Worm (Caenorhabditis elegans) whole organism, L4 larva: ENCODE results near the gene gex-4.

Source experiments
- hlh-30 ChIP-seq: sonication (generic microtip); optimal IDR thresholded peaks from 2 replicates; lab custom pipeline; 2017; ENCODE audit warnings: antibody characterized with exemption, mild to moderate bottlenecking, missing genetic modification characterization, missing compliant biosample characterization; ENCODE audit not compliant: insufficient read depth
- set-16 ChIP-seq: fragments of 200-800 bp; sonication (Bioruptor generic); IDR thresholded peaks from 2 replicates; pipeline ENCODE4 v1.3.6; 2022; ENCODE audit warnings: missing genetic modification reagents, missing genetic modification characterization, missing compliant biosample characterization

Gene gex-4

DNA sequence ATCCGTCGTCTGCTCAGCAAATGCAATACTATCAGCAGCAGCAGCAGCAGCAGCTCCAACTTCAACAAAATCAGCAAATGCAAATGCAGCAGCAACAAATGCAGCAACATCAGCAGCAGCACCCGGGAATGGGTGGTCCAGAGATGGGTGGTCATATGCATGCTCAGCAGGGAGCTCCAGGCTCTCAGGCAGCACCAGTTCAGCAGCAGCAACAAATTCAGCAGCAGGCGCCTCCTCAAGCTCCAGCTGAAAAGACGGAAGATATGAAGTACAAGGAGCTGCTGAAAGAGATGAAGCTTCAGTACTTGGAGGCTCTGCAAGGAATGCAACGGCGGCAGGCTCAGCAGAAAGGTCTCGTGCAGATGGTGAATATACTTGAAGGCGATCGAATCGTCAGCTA, 51.4 kb downstream of the gex-4 start:
- TF ChIP-seq set-16 (GFP tag; lab: Robert Waterston, UW) (peak; percentile 73), hlh-30 (no peak)
